Worm (Caenorhabditis elegans) whole organism, L4/young adult: Measurements from ENCODE around the gene glb-21.

Experiments used
- W03F9.2 ChIP-seq: fragments of 150-350 bp; optimal IDR thresholded peaks from 2 replicates; lab custom pipeline; 2014; ENCODE audit warnings: missing biosample characterization, missing genetic modification characterization
- dao-5 ChIP-seq: sonication (generic microtip); optimal IDR thresholded peaks from 2 replicates; lab custom pipeline; 2016; ENCODE audit warnings: missing genotype, missing genetic modification characterization, moderate library complexity, missing compliant biosample characterization
- him-1 ChIP-seq: sonication (generic microtip); optimal IDR thresholded peaks from 2 replicates; lab custom pipeline; 2016; ENCODE audit warnings: missing genotype, missing genetic modification reagents, missing genetic modification characterization, missing compliant biosample characterization

ce11 chrIV:10688972-10689567 is 22.5 kb downstream of the glb-21 start, which contains the start of gene R102.3:
- TF ChIP-seq dao-5 (tag; lab: Kevin White, UChicago) (no peak), him-1 (no peak), W03F9.2 (tag; lab: Kevin White, UChicago) (no peak)
